Worm (Caenorhabditis elegans) whole organism, late embryonic: ENCODE data around the gene dop-1.

Experiments used
- C08G9.2 ChIP-seq: sonication (generic microtip); optimal IDR thresholded peaks from 2 replicates; lab custom pipeline; 2016; ENCODE audit warnings: mild to moderate bottlenecking, missing genetic modification characterization, moderate library complexity, missing compliant biosample characterization
- F13H6.1 ChIP-seq: sonication (generic microtip); optimal IDR thresholded peaks from 2 replicates; lab custom pipeline; 2016; ENCODE audit warnings: missing genetic modification characterization, missing compliant biosample characterization
- K02D7.2 ChIP-seq: sonication (generic microtip); optimal IDR thresholded peaks from 2 replicates; lab custom pipeline; 2017; ENCODE audit warnings: mild to moderate bottlenecking, missing genetic modification characterization, missing compliant biosample characterization
- K09A11.1 ChIP-seq: sonication (generic microtip); optimal IDR thresholded peaks from 2 replicates; lab custom pipeline; 2017; ENCODE audit warnings: antibody characterized with exemption, mild to moderate bottlenecking, missing genetic modification characterization, missing compliant biosample characterization; ENCODE audit not compliant: insufficient read depth
- Y22D7AL.16 ChIP-seq: sonication (generic microtip); optimal IDR thresholded peaks from 2 replicates; lab custom pipeline; 2016; ENCODE audit warnings: missing genetic modification characterization, missing compliant biosample characterization
- ceh-18 ChIP-seq: sonication (generic microtip); optimal IDR thresholded peaks from 2 replicates; lab custom pipeline; 2016; ENCODE audit warnings: missing genetic modification characterization, missing compliant biosample characterization
- ceh-31 ChIP-seq: sonication (generic microtip); optimal IDR thresholded peaks from 2 replicates; lab custom pipeline; 2016; ENCODE audit warnings: missing genetic modification characterization, missing compliant biosample characterization
- ceh-6 ChIP-seq: fragments of 200-800 bp; sonication (Bioruptor generic); optimal IDR thresholded peaks from 2 replicates; lab custom pipeline; 2018; ENCODE audit warnings: mild to moderate bottlenecking, missing genetic modification characterization, missing compliant biosample characterization
- dve-1 ChIP-seq: sonication (generic microtip); optimal IDR thresholded peaks from 2 replicates; lab custom pipeline; 2017; ENCODE audit warnings: antibody characterized with exemption, mild to moderate bottlenecking, missing genetic modification characterization, missing compliant biosample characterization
- elt-4 ChIP-seq: sonication (generic microtip); optimal IDR thresholded peaks from 2 replicates; lab custom pipeline; 2016; ENCODE audit warnings: missing genetic modification characterization, missing compliant biosample characterization
- ets-4 ChIP-seq: sonication (generic microtip); optimal IDR thresholded peaks from 2 replicates; lab custom pipeline; 2016; ENCODE audit warnings: missing genetic modification characterization, missing compliant biosample characterization
- eyg-1 ChIP-seq: sonication (generic microtip); optimal IDR thresholded peaks from 2 replicates; lab custom pipeline; 2016; ENCODE audit warnings: missing genotype, missing genetic modification characterization, missing compliant biosample characterization
- fkh-10 ChIP-seq: fragments of 150-350 bp; optimal IDR thresholded peaks from 2 replicates; lab custom pipeline; 2014; ENCODE audit warnings: missing biosample characterization, missing genetic modification reagents, missing genetic modification characterization
- fkh-6 ChIP-seq: sonication (generic microtip); optimal IDR thresholded peaks from 2 replicates; lab custom pipeline; 2016; ENCODE audit warnings: missing genetic modification characterization, missing compliant biosample characterization
- hlh-8 ChIP-seq: sonication (generic microtip); optimal IDR thresholded peaks from 2 replicates; lab custom pipeline; 2016; ENCODE audit warnings: missing genotype, missing genetic modification characterization, missing compliant biosample characterization
- lin-11 ChIP-seq: fragments of 200-800 bp; sonication (Bioruptor generic); optimal IDR thresholded peaks from 2 replicates; lab custom pipeline; 2018; ENCODE audit warnings: mild to moderate bottlenecking, missing genetic modification characterization, missing compliant biosample characterization
- nfya-1 ChIP-seq: sonication (generic microtip); optimal IDR thresholded peaks from 2 replicates; lab custom pipeline; 2017; ENCODE audit warnings: missing genetic modification characterization, mild to moderate bottlenecking, missing compliant biosample characterization, antibody characterized with exemption, moderate library complexity
- nhr-232 ChIP-seq: sonication (generic microtip); optimal IDR thresholded peaks from 2 replicates; lab custom pipeline; 2016; ENCODE audit warnings: missing genetic modification characterization, missing compliant biosample characterization
- npax-4 ChIP-seq: sonication (generic microtip); optimal IDR thresholded peaks from 2 replicates; lab custom pipeline; 2016; ENCODE audit warnings: missing genetic modification characterization, missing compliant biosample characterization
- odd-2 ChIP-seq: sonication (generic microtip); optimal IDR thresholded peaks from 2 replicates; lab custom pipeline; 2017; ENCODE audit warnings: antibody characterized with exemption, mild to moderate bottlenecking, missing genetic modification characterization, missing compliant biosample characterization
- pag-3 ChIP-seq: sonication (generic microtip); optimal IDR thresholded peaks from 2 replicates; lab custom pipeline; 2016; ENCODE audit warnings: missing compliant biosample characterization, missing genetic modification characterization, borderline replicate concordance
- pat-9 ChIP-seq: fragments of 200-800 bp; sonication (Bioruptor generic); optimal IDR thresholded peaks from 2 replicates; lab custom pipeline; 2018; ENCODE audit warnings: mild to moderate bottlenecking, missing genetic modification characterization, moderate library complexity, missing compliant biosample characterization
- pax-1 ChIP-seq: fragments of 150-350 bp; optimal IDR thresholded peaks from 2 replicates; lab custom pipeline; 2014; ENCODE audit warnings: missing biosample characterization, missing genetic modification characterization
- pha-4 ChIP-seq: fragments of 150-350 bp; optimal IDR thresholded peaks from 2 replicates; lab custom pipeline; 2018; ENCODE audit warnings: missing biosample characterization, missing genetic modification reagents, missing genetic modification characterization
- pros-1 ChIP-seq: fragments of 150-350 bp; optimal IDR thresholded peaks from 2 replicates; lab custom pipeline; 2014; ENCODE audit warnings: missing biosample characterization, missing genetic modification reagents, missing genetic modification characterization
- rnt-1 ChIP-seq: sonication (generic microtip); optimal IDR thresholded peaks from 2 replicates; lab custom pipeline; 2016; ENCODE audit warnings: missing genetic modification characterization, missing compliant biosample characterization
- syd-9 ChIP-seq: sonication (generic microtip); optimal IDR thresholded peaks from 2 replicates; lab custom pipeline; 2016; ENCODE audit warnings: mild to moderate bottlenecking, missing genetic modification characterization, moderate library complexity, missing compliant biosample characterization
- ttx-3 ChIP-seq: sonication (generic microtip); optimal IDR thresholded peaks from 2 replicates; lab custom pipeline; 2016; ENCODE audit warnings: missing genetic modification reagents, missing genetic modification characterization, missing compliant biosample characterization
- unc-3 ChIP-seq, 2 experiments: fragments of 200-800 bp in 1 of 2; sonication (Bioruptor generic) in 1 of 2; sonication (generic microtip) in 1 of 2; conservative IDR thresholded peaks in 1 of 2; optimal IDR thresholded peaks in 1 of 2; 2 replicates each; pipeline versions ENCODE4 v1.3.6 to Lab custom; 2016 to 2022; ENCODE audit warnings: missing compliant biosample characterization in 2 of 2, missing genetic modification characterization in 2 of 2, missing genetic modification reagents in 1 of 2
- unc-42 ChIP-seq: sonication (generic microtip); optimal IDR thresholded peaks from 2 replicates; lab custom pipeline; 2016; ENCODE audit warnings: missing genotype, missing genetic modification characterization, missing compliant biosample characterization
- unc-55 ChIP-seq: sonication (generic microtip); optimal IDR thresholded peaks from 2 replicates; lab custom pipeline; 2017; ENCODE audit warnings: missing biosample characterization, missing genetic modification reagents, missing genetic modification characterization
- zip-5 ChIP-seq: sonication (generic microtip); optimal IDR thresholded peaks from 2 replicates; lab custom pipeline; 2016; ENCODE audit warnings: missing genetic modification characterization, missing compliant biosample characterization
- ztf-16 ChIP-seq: sonication (generic microtip); optimal IDR thresholded peaks from 2 replicates; lab custom pipeline; 2017; ENCODE audit warnings: missing genetic modification characterization, missing compliant biosample characterization

The dop-1 gene

ce11 chrX:4386493-4386892 is 32.2 kb downstream of the dop-1 start:
- TF ChIP-seq C08G9.2 (no peak), dve-1 (no peak), elt-4 (tag; lab: Kevin White, UChicago) (no peak), rnt-1 (no peak), lin-11 (tag; lab: Kevin White, UChicago) (no peak), unc-42 (tag; lab: Kevin White, UChicago) (no peak), ceh-31 (no peak), nhr-232 (no peak), zip-5 (no peak), ttx-3 (no peak), F13H6.1 (tag; lab: Kevin White, UChicago) (no peak)

ce11 chrX:4383316-4383936 is 35.2 kb downstream of the dop-1 start, which contains the start of gene lst-2:
TSS of gene lst-2 (minus strand) at chrX:4383366.
- TF ChIP-seq nfya-1 (tag; lab: Kevin White, UChicago) (no peak), unc-55 (no peak), pros-1 (tag; lab: Kevin White, UChicago) (no peak), zip-5 (no peak), fkh-10 (GFP tag; lab: Kevin White, UChicago) (no peak), elt-4 (tag; lab: Kevin White, UChicago) (no peak), pha-4 (tag; lab: Kevin White, UChicago) (no peak), syd-9 (tag; lab: Kevin White, UChicago) (no peak), ceh-6 (GFP tag; lab: Kevin White, UChicago) (no peak), unc-42 (tag; lab: Kevin White, UChicago) (no peak)

- no peak for TF ChIP-seq K09A11.1 (tag; lab: Kevin White, UChicago)
- no peak for TF ChIP-seq eyg-1
- TF ChIP-seq npax-4 (tag; lab: Kevin White, UChicago) = no peak
- TF ChIP-seq fkh-6 (tag; lab: Kevin White, UChicago) = no peak
- no peak for TF ChIP-seq ceh-6 (GFP tag; lab: Kevin White, UChicago)
- no peak for TF ChIP-seq dve-1
- no peak for TF ChIP-seq unc-3 (GFP tag; conservative IDR thresholded peaks at IDR 0.05; lab: Robert Waterston, UW)
- TF ChIP-seq unc-3 (tag; optimal IDR thresholded peaks at IDR 0.05; lab: Kevin White, UChicago) = no peak
- no peak for TF ChIP-seq pax-1
- no peak for TF ChIP-seq ets-4 (tag; lab: Kevin White, UChicago)
- TF ChIP-seq nfya-1 (tag; lab: Kevin White, UChicago) = no peak
- TF ChIP-seq, all 69 proteins: peak for 0
Measured at ce11 chrX:4377689-4378088, 41.0 kb downstream of the dop-1 start, which contains the start of gene R160.12. TSS of gene R160.12 (minus strand) at chrX:4377789.

ce11 chrX:4376801-4377200 is 41.9 kb downstream of the dop-1 start, which contains the start of gene R160.2:
TSS of gene R160.2 (minus strand) at chrX:4376901.
- TF ChIP-seq odd-2 (tag; lab: Kevin White, UChicago) = no peak
- no peak for TF ChIP-seq rnt-1

- TF ChIP-seq pag-3 (tag; lab: Kevin White, UChicago) = no peak
- TF ChIP-seq ztf-16 (tag; lab: Kevin White, UChicago) = no peak
- TF ChIP-seq ets-4 (tag; lab: Kevin White, UChicago) = no peak
- TF ChIP-seq hlh-8 (tag; lab: Kevin White, UChicago) = no peak
- TF ChIP-seq Y22D7AL.16 = no peak
- no peak for TF ChIP-seq K02D7.2 (tag; lab: Kevin White, UChicago)
- TF ChIP-seq ceh-31 = no peak
- no peak for TF ChIP-seq ceh-18 (tag; lab: Kevin White, UChicago)
- no peak for TF ChIP-seq pat-9 (tag; lab: Kevin White, UChicago)
Measured at ce11 chrX:4373123-4373522, 45.5 kb downstream of the dop-1 start, which contains the start of gene R160.6. TSS of gene R160.6 (minus strand) at chrX:4373223.
